Worm (Caenorhabditis elegans) whole organism, early embryonic: Measurements from ENCODE around the gene T22G5.1.

Experiments used
- ceh-36 ChIP-seq: sonication (generic microtip); optimal IDR thresholded peaks from 2 replicates; lab custom pipeline; 2016; ENCODE audit warnings: missing genetic modification characterization, inconsistent platforms, missing compliant biosample characterization
- ets-7 ChIP-seq: sonication (generic microtip); optimal IDR thresholded peaks from 2 replicates; lab custom pipeline; 2016; ENCODE audit warnings: missing genotype, missing genetic modification characterization, missing compliant biosample characterization
- flt-1 ChIP-seq: fragments of 200-800 bp; sonication (Bioruptor generic); IDR thresholded peaks from 2 replicates; pipeline ENCODE4 v1.3.6; 2022; ENCODE audit warnings: missing genetic modification characterization, missing compliant biosample characterization
- hmbx-1 ChIP-seq: sonication (generic microtip); optimal IDR thresholded peaks from 2 replicates; lab custom pipeline; 2016; ENCODE audit warnings: mild to moderate bottlenecking, missing genetic modification characterization, missing compliant biosample characterization
- hnd-1 ChIP-seq: sonication (generic microtip); optimal IDR thresholded peaks from 2 replicates; lab custom pipeline; 2016; ENCODE audit warnings: missing genetic modification characterization, missing compliant biosample characterization
- tbx-37 ChIP-seq: fragments of 200-800 bp; sonication (Bioruptor generic); conservative IDR thresholded peaks from 2 replicates; pipeline ENCODE4 v1.3.6; 2022; ENCODE audit warnings: missing genetic modification reagents, missing genetic modification characterization, missing compliant biosample characterization

ce11 chrV:13906166-13906565 is 29.5 kb downstream of the T22G5.1 start, which contains the start of gene stdh-1:
- TF ChIP-seq hnd-1 (tag; lab: Kevin White, UChicago) (no peak), ets-7 (tag; lab: Kevin White, UChicago) (no peak), ceh-36 (no peak), flt-1 (GFP tag; lab: Robert Waterston, UW) (no peak), tbx-37 (GFP tag; lab: Robert Waterston, UW) (no peak), hmbx-1 (tag; lab: Kevin White, UChicago) (no peak)
